Fruit fly (Drosophila melanogaster): Measurements from ENCODE around the gene brk.

The brk gene

DNA sequence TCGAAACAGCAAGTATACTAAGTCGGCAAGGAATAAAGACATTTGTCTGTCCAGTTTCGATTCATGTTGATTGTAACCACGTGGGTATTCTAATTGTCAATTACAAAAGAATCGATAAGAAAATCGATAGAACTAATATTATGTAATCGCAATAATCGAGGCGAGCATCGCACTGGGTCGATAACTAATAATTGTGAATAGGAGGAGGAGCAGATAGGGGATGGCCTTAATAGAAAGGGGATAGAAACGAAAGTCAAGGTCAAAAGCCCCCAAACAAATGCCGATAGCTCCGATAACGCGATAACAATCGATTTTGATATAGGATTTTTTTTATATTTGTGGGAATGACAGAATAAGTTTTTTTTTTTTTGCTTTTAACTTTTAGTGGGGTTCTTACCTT, 22.8 kb upstream of the brk start (continued):
- TF ChIP-seq pan (optimal IDR thresholded peaks at IDR 0.05) (no peak), pan (GFP tag; optimal IDR thresholded peaks at IDR 0.05 in 1 of 2, IDR thresholded peaks at IDR 0.05 in 1 of 2) (no peak), CG9817 (tag; optimal IDR thresholded peaks at IDR 0.05) (no peak), run (tag; optimal IDR thresholded peaks at IDR 0.05) (no peak), CG8944 (GFP tag; optimal IDR thresholded peaks at IDR 0.05) (no peak), al (GFP tag; IDR thresholded peaks at IDR 0.05) (no peak), Dll (GFP tag; IDR thresholded peaks at IDR 0.05; ENCODE audit: partially characterized antibody) (peak; percentile 48; the same call in 1 of the 4 replicates), Lpt (GFP tag; optimal IDR thresholded peaks at IDR 0.05) (no peak), Spps (tag; optimal IDR thresholded peaks at IDR 0.05) (no peak), CG12155 (GFP tag; optimal IDR thresholded peaks at IDR 0.05) (no peak), E2f2 (GFP tag; IDR thresholded peaks at IDR 0.05) (no peak), Dek (tag; optimal IDR thresholded peaks at IDR 0.05) (no peak), HLH4C (GFP tag; IDR thresholded peaks at IDR 0.05; ENCODE audit: partially characterized antibody) (peak; percentile 67), vnd (GFP tag; IDR thresholded peaks at IDR 0.05; ENCODE audit: partially characterized antibody) (0 out of 3 replicates have a peak, but pooled peaks have one; percentile 30), Pdp1 (GFP tag; optimal IDR thresholded peaks at IDR 0.05) (peak in 1 of 2 experiments; percentile 92), Rx (GFP tag; IDR thresholded peaks at IDR 0.05) (no peak), CG10267 (tag; optimal IDR thresholded peaks at IDR 0.05) (no peak), Adf1 (GFP tag; IDR thresholded peaks at IDR 0.05) (no peak), Blimp-1 (GFP tag; optimal IDR thresholded peaks at IDR 0.05) (no peak), repo (GFP tag; optimal IDR thresholded peaks at IDR 0.05) (no peak), CG1647 (GFP tag; optimal IDR thresholded peaks at IDR 0.05) (no peak), CG14014 (GFP tag; IDR thresholded peaks at IDR 0.05) (no peak), bbx (GFP tag; IDR thresholded peaks at IDR 0.05; ENCODE audit: partially characterized antibody) (peak; percentile 70)

dm6 chrX:7285410-7285809, 22.3 kb upstream of the brk start:
- TF ChIP-seq Trl (optimal IDR thresholded peaks at IDR 0.05) (peak; percentile 44 to 73), Trl (GFP tag; optimal IDR thresholded peaks at IDR 0.05) (no peak), Gsc (GFP tag; IDR thresholded peaks at IDR 0.05) (no peak), Hr3 (GFP tag; optimal IDR thresholded peaks at IDR 0.05) (no peak), cg (GFP tag; optimal IDR thresholded peaks at IDR 0.05) (peak; percentile 60), CG18476 (GFP tag; optimal IDR thresholded peaks at IDR 0.05) (no peak)

- TF ChIP-seq D19A (tag; optimal IDR thresholded peaks at IDR 0.05) = no peak
- TF ChIP-seq CG11695 (GFP tag; IDR thresholded peaks at IDR 0.05) = no peak
- TF ChIP-seq vfl (GFP tag; optimal IDR thresholded peaks at IDR 0.05) = peak; percentile 12
- peak; percentile 57 for TF ChIP-seq CG13894 (tag; optimal IDR thresholded peaks at IDR 0.05)
- TF ChIP-seq MTF-1 (GFP tag; optimal IDR thresholded peaks at IDR 0.05; ENCODE audit: borderline replicate concordance) = peak; percentile 51
- TF ChIP-seq pan (optimal IDR thresholded peaks at IDR 0.05) = no peak
- TF ChIP-seq pan (GFP tag; optimal IDR thresholded peaks at IDR 0.05 in 1 of 2, IDR thresholded peaks at IDR 0.05 in 1 of 2) = peak in 1 of 2 experiments; percentile 42
- TF ChIP-seq Neu2 (GFP tag; optimal IDR thresholded peaks at IDR 0.05; ENCODE audit: borderline replicate concordance) = no peak
- TF ChIP-seq nerfin-2 (GFP tag; IDR thresholded peaks at IDR 0.05; ENCODE audit: partially characterized antibody) = no peak
- no peak for TF ChIP-seq Vsx1 (GFP tag; optimal IDR thresholded peaks at IDR 0.05)
- TF ChIP-seq CG3847 (GFP tag; IDR thresholded peaks at IDR 0.05) = peak; percentile 74
- 0 out of 3 replicates have a peak, but pooled peaks have one; percentile 36 for TF ChIP-seq croc (GFP tag; conservative IDR thresholded peaks at IDR 0.05)
- TF ChIP-seq Pdp1 (GFP tag; optimal IDR thresholded peaks at IDR 0.05) = peak; percentile 42 to 100
- 0 out of 2 replicates have a peak, but pooled peaks have one; percentile 13 for TF ChIP-seq CG32767 (GFP tag; IDR thresholded peaks at IDR 0.05)
- peak; percentile 40 for TF ChIP-seq Hsf (GFP tag; optimal IDR thresholded peaks at IDR 0.05)
- TF ChIP-seq nmo (GFP tag; optimal IDR thresholded peaks at IDR 0.05) = peak; percentile 50
- peak; percentile 7 for TF ChIP-seq Blimp-1 (GFP tag; optimal IDR thresholded peaks at IDR 0.05)
- no peak for TF ChIP-seq zen2 (GFP tag; IDR thresholded peaks at IDR 0.05; ENCODE audit: partially characterized antibody)
- TF ChIP-seq Bgb (GFP tag; IDR thresholded peaks at IDR 0.05; ENCODE audit: partially characterized antibody) = peak; percentile 65; the same call in 1 of the 2 replicates
- TF ChIP-seq Sry-δ (GFP tag; optimal IDR thresholded peaks at IDR 0.05) = peak; percentile 67
- TF ChIP-seq Oli (tag; optimal IDR thresholded peaks at IDR 0.05) = no peak
Measured at dm6 chrX:7285995-7286985, 21.4 kb upstream of the brk start, which contains the start of gene CG2059. Gene CG2059 (plus strand): TSS chrX:7286358.
